Fruit fly (Drosophila melanogaster) whole organism, prepupa: ENCODE measurements around the gene CG2691.

Source experiments
- Blimp-1 ChIP-seq: fragments of 200-800 bp; sonication (Bioruptor generic); optimal IDR thresholded peaks from 3 replicates; lab custom pipeline; 2017; ENCODE audit warnings: missing biosample characterization, missing genetic modification characterization, mild to moderate bottlenecking, moderate library complexity, missing genetic modification reagents
- CG10631 ChIP-seq: fragments of 200-800 bp; sonication (Bioruptor generic); optimal IDR thresholded peaks from 2 replicates; lab custom pipeline; 2016; ENCODE audit warnings: missing biosample characterization, missing genetic modification characterization
- CG10669 ChIP-seq: fragments of 200-800 bp; sonication (Bioruptor generic); optimal IDR thresholded peaks from 3 replicates; lab custom pipeline; 2018; ENCODE audit warnings: missing biosample characterization, mild to moderate bottlenecking, missing genetic modification characterization, moderate library complexity
- CG11294 ChIP-seq: fragments of 200-800 bp; sonication (Bioruptor generic); IDR thresholded peaks from 2 replicates; pipeline ENCODE4 v1.3.6; 2022; ENCODE audit warnings: missing biosample characterization, missing genetic modification characterization
- CG11902 ChIP-seq: fragments of 200-800 bp; sonication (Bioruptor generic); optimal IDR thresholded peaks from 3 replicates; lab custom pipeline; 2016; ENCODE audit warnings: missing biosample characterization, missing genetic modification characterization
- CG15336 ChIP-seq: fragments of 200-800 bp; sonication (Bioruptor generic); IDR thresholded peaks from 2 replicates; pipeline ENCODE4 v1.3.6; 2022; ENCODE audit warnings: missing biosample characterization, missing genetic modification characterization
- CG16779 ChIP-seq: fragments of 200-800 bp; sonication (Bioruptor generic); optimal IDR thresholded peaks from 3 replicates; lab custom pipeline; 2017; ENCODE audit warnings: missing biosample characterization, mild to moderate bottlenecking, missing genetic modification characterization
- CG3032 ChIP-seq: fragments of 200-800 bp; optimal IDR thresholded peaks from 2 replicates; lab custom pipeline; 2019; ENCODE audit warnings: missing biosample characterization, mild to moderate bottlenecking, missing genetic modification characterization, moderate library complexity
- CG32006 ChIP-seq: fragments of 200-800 bp; sonication (Bioruptor generic); optimal IDR thresholded peaks from 3 replicates; lab custom pipeline; 2017; ENCODE audit warnings: missing biosample characterization, mild to moderate bottlenecking, missing genetic modification characterization
- CG34406 ChIP-seq: fragments of 200-800 bp; sonication (Bioruptor generic); optimal IDR thresholded peaks from 3 replicates; lab custom pipeline; 2016; ENCODE audit warnings: missing biosample characterization, missing genetic modification characterization
- CG4318 ChIP-seq: fragments of 200-800 bp; sonication (Bioruptor generic); optimal IDR thresholded peaks from 3 replicates; lab custom pipeline; 2017; ENCODE audit warnings: missing biosample characterization, mild to moderate bottlenecking, missing genetic modification characterization
- CG6163 ChIP-seq: fragments of 200-800 bp; sonication (Bioruptor generic); IDR thresholded peaks from 3 replicates; pipeline ENCODE4 v1.3.6; 2022; ENCODE audit warnings: missing biosample characterization, missing genetic modification characterization
- CG6276 ChIP-seq: fragments of 200-800 bp; sonication (Bioruptor generic); optimal IDR thresholded peaks from 2 replicates; lab custom pipeline; 2017; ENCODE audit warnings: missing biosample characterization, mild to moderate bottlenecking, missing genetic modification characterization
- CG6792 ChIP-seq: fragments of 200-800 bp; sonication (Bioruptor generic); optimal IDR thresholded peaks from 3 replicates; lab custom pipeline; 2016; ENCODE audit warnings: missing biosample characterization, missing genetic modification characterization
- CG6808 ChIP-seq: fragments of 200-800 bp; sonication (Bioruptor generic); optimal IDR thresholded peaks from 3 replicates; lab custom pipeline; 2017; ENCODE audit warnings: missing biosample characterization, missing genetic modification characterization, mild to moderate bottlenecking, moderate library complexity, missing genetic modification reagents
- CG6854 ChIP-seq: fragments of 200-800 bp; sonication (Bioruptor generic); optimal IDR thresholded peaks from 2 replicates; lab custom pipeline; 2017; ENCODE audit warnings: missing biosample characterization, mild to moderate bottlenecking, missing genetic modification characterization
- CG7368 ChIP-seq: fragments of 200-800 bp; sonication (Bioruptor generic); optimal IDR thresholded peaks from 3 replicates; lab custom pipeline; 2016; ENCODE audit warnings: missing biosample characterization, missing genetic modification characterization
- CG8119 ChIP-seq: fragments of 200-800 bp; sonication (Bioruptor generic); IDR thresholded peaks from 3 replicates; pipeline ENCODE4 v1.3.6; 2022; ENCODE audit warnings: missing biosample characterization, missing genetic modification characterization
- CG8632 ChIP-seq: fragments of 200-800 bp; sonication (Bioruptor generic); optimal IDR thresholded peaks from 3 replicates; lab custom pipeline; 2016; ENCODE audit warnings: missing biosample characterization, missing genetic modification characterization
- CG9139 ChIP-seq: fragments of 200-800 bp; sonication (Bioruptor generic); optimal IDR thresholded peaks from 3 replicates; lab custom pipeline; 2017; ENCODE audit warnings: missing biosample characterization, mild to moderate bottlenecking, missing genetic modification characterization
- Eip75B ChIP-seq: fragments of 200-800 bp; sonication (Bioruptor generic); optimal IDR thresholded peaks from 3 replicates; lab custom pipeline; 2016; ENCODE audit warnings: missing biosample characterization, missing genetic modification characterization
- Eip78C ChIP-seq: fragments of 200-800 bp; sonication (Bioruptor generic); peaks from one replicate; lab custom pipeline; 2016; ENCODE audit warnings: missing biosample characterization, missing genetic modification characterization
- Eip93F ChIP-seq: fragments of 200-800 bp; sonication (Bioruptor generic); optimal IDR thresholded peaks from 2 replicates; lab custom pipeline; 2016; ENCODE audit warnings: missing biosample characterization, mild to moderate bottlenecking, missing genetic modification characterization
- Ets21C ChIP-seq: fragments of 200-800 bp; sonication (Bioruptor generic); optimal IDR thresholded peaks from 3 replicates; lab custom pipeline; 2016; ENCODE audit warnings: missing biosample characterization, missing genetic modification characterization
- Ets96B ChIP-seq: fragments of 200-800 bp; optimal IDR thresholded peaks from 2 replicates; lab custom pipeline; 2019; ENCODE audit warnings: missing biosample characterization, mild to moderate bottlenecking, missing genetic modification characterization, moderate library complexity
- Gug ChIP-seq: fragments of 200-800 bp; sonication (Bioruptor generic); IDR thresholded peaks from 2 replicates; pipeline ENCODE4 v1.3.6; 2022; ENCODE audit warnings: missing biosample characterization, missing genetic modification characterization
- Hr38 ChIP-seq: sonication (Bioruptor generic); optimal IDR thresholded peaks from 2 replicates; lab custom pipeline; 2016; ENCODE audit warnings: missing biosample characterization, missing genetic modification characterization
- Hr4 ChIP-seq: fragments of 200-800 bp; sonication (Bioruptor generic); optimal IDR thresholded peaks from 3 replicates; lab custom pipeline; 2016; ENCODE audit warnings: missing biosample characterization, missing genetic modification characterization
- Lpt ChIP-seq: fragments of 200-800 bp; sonication (Bioruptor generic); optimal IDR thresholded peaks from 3 replicates; lab custom pipeline; 2016; ENCODE audit warnings: missing biosample characterization, missing genetic modification characterization
- OdsH ChIP-seq: fragments of 200-800 bp; sonication (Bioruptor generic); optimal IDR thresholded peaks from 3 replicates; lab custom pipeline; 2016; ENCODE audit warnings: missing biosample characterization, missing genetic modification characterization
- Smox ChIP-seq: fragments of 200-800 bp; sonication (Bioruptor generic); optimal IDR thresholded peaks from 3 replicates; lab custom pipeline; 2016; ENCODE audit warnings: missing biosample characterization, missing genetic modification characterization
- Sox102F ChIP-seq: fragments of 200-800 bp; sonication (Bioruptor generic); optimal IDR thresholded peaks from 2 replicates; lab custom pipeline; 2016; ENCODE audit warnings: missing biosample characterization, mild to moderate bottlenecking, missing genetic modification characterization
- Sox14 ChIP-seq: fragments of 200-800 bp; sonication (Bioruptor generic); optimal IDR thresholded peaks from 3 replicates; lab custom pipeline; 2016; ENCODE audit warnings: missing biosample characterization, missing genetic modification characterization
- Sox15 ChIP-seq: fragments of 200-800 bp; sonication (Bioruptor generic); optimal IDR thresholded peaks from 3 replicates; lab custom pipeline; 2016; ENCODE audit warnings: missing biosample characterization, missing genetic modification characterization
- cyc ChIP-seq: fragments of 200-800 bp; sonication (Bioruptor generic); optimal IDR thresholded peaks from 3 replicates; lab custom pipeline; 2016; ENCODE audit warnings: missing biosample characterization, missing genetic modification characterization
- dac ChIP-seq: fragments of 200-800 bp; sonication (Bioruptor generic); optimal IDR thresholded peaks from 2 replicates; lab custom pipeline; 2017; ENCODE audit warnings: missing biosample characterization, mild to moderate bottlenecking, missing genetic modification characterization
- dsx ChIP-seq: fragments of 200-800 bp; optimal IDR thresholded peaks from 3 replicates; lab custom pipeline; 2019; ENCODE audit warnings: missing biosample characterization, mild to moderate bottlenecking, missing genetic modification characterization, moderate library complexity; ENCODE audit not compliant: poor library complexity, severe bottlenecking
- eg ChIP-seq: fragments of 200-800 bp; sonication (Bioruptor generic); IDR thresholded peaks from 3 replicates; pipeline ENCODE4 v1.3.6; 2022; ENCODE audit warnings: missing biosample characterization, missing genetic modification characterization
- esn ChIP-seq: fragments of 200-800 bp; sonication (Bioruptor generic); optimal IDR thresholded peaks from 2 replicates; lab custom pipeline; 2016; ENCODE audit warnings: missing biosample characterization, mild to moderate bottlenecking, missing genetic modification characterization, moderate library complexity
- fd59A ChIP-seq: fragments of 200-800 bp; sonication (Bioruptor generic); optimal IDR thresholded peaks from 2 replicates; lab custom pipeline; 2017; ENCODE audit warnings: missing biosample characterization, mild to moderate bottlenecking, missing genetic modification characterization, missing genetic modification reagents
- fd85E ChIP-seq: fragments of 200-800 bp; sonication (Bioruptor generic); optimal IDR thresholded peaks from 3 replicates; lab custom pipeline; 2016; ENCODE audit warnings: missing biosample characterization, missing genetic modification characterization
- fkh ChIP-seq: fragments of 200-800 bp; sonication (Bioruptor generic); optimal IDR thresholded peaks from 3 replicates; lab custom pipeline; 2017; ENCODE audit warnings: missing biosample characterization, mild to moderate bottlenecking, missing genetic modification characterization, moderate library complexity
- lz ChIP-seq: fragments of 200-800 bp; sonication (Bioruptor generic); optimal IDR thresholded peaks from 3 replicates; lab custom pipeline; 2016; ENCODE audit warnings: missing biosample characterization, missing genetic modification characterization
- net ChIP-seq: fragments of 200-800 bp; sonication (Bioruptor generic); optimal IDR thresholded peaks from 3 replicates; lab custom pipeline; 2016; ENCODE audit warnings: missing biosample characterization, missing genetic modification characterization
- pdm3 ChIP-seq: fragments of 200-800 bp; sonication (Bioruptor generic); optimal IDR thresholded peaks from 3 replicates; lab custom pipeline; 2016; ENCODE audit warnings: missing biosample characterization, missing genetic modification characterization
- salr ChIP-seq, 2 experiments: fragments of 200-800 bp; sonication (Bioruptor generic); optimal IDR thresholded peaks; 3 replicates each; lab custom pipeline; 2016 to 2018; ENCODE audit warnings: missing biosample characterization in 2 of 2, missing genetic modification characterization in 2 of 2, mild to moderate bottlenecking in 1 of 2
- spab ChIP-seq: fragments of 200-800 bp; sonication (Bioruptor generic); optimal IDR thresholded peaks from 2 replicates; lab custom pipeline; 2017; ENCODE audit warnings: missing biosample characterization, mild to moderate bottlenecking, missing genetic modification characterization, missing genetic modification reagents
- ss ChIP-seq, 2 experiments: fragments of 200-800 bp; sonication (Bioruptor generic); optimal IDR thresholded peaks; 2 replicates in 1 of 2; 3 replicates in 1 of 2; lab custom pipeline; 2017 to 2018; ENCODE audit warnings: mild to moderate bottlenecking in 2 of 2, missing biosample characterization in 2 of 2, missing genetic modification characterization in 2 of 2, moderate library complexity in 1 of 2
- svp ChIP-seq: fragments of 200-800 bp; sonication (Bioruptor generic); peaks from one replicate; lab custom pipeline; 2016; ENCODE audit warnings: missing biosample characterization, missing genetic modification characterization
- topi ChIP-seq: fragments of 200-800 bp; sonication (Bioruptor generic); optimal IDR thresholded peaks from 3 replicates; lab custom pipeline; 2016; ENCODE audit warnings: missing biosample characterization, missing genetic modification characterization
- vri ChIP-seq: fragments of 200-800 bp; sonication (Bioruptor generic); optimal IDR thresholded peaks from 3 replicates; lab custom pipeline; 2016; ENCODE audit warnings: missing biosample characterization, mild to moderate bottlenecking, missing genetic modification characterization

CG2691 gene

dm6 chrX:13624334-13625079 lies at the start of gene CG2691, which contains the start of gene NFAT:
Gene CG2691, minus strand, starts transcription at chrX:13624408.
Gene NFAT, plus strand, starts transcription at chrX:13624745.
- TF ChIP-seq lz: no peak
- peak; percentile 44 for TF ChIP-seq vri (GFP tag; lab: Kevin White, UChicago)
- no peak for TF ChIP-seq CG34406 (GFP tag; lab: Kevin White, UChicago)
- TF ChIP-seq CG7368 (GFP tag; lab: Kevin White, UChicago): no peak
- no peak for TF ChIP-seq CG32006 (GFP tag; lab: Kevin White, UChicago)
- no peak for TF ChIP-seq Blimp-1 (GFP tag; lab: Kevin White, UChicago)
- TF ChIP-seq ss (GFP tag; optimal IDR thresholded peaks at IDR 0.05; lab: Kevin White, UChicago): peak; percentile 49 to 59
- TF ChIP-seq CG10669: no peak
- no peak for TF ChIP-seq dac (GFP tag; lab: Kevin White, UChicago)
- TF ChIP-seq CG6792 (GFP tag; lab: Kevin White, UChicago): no peak
- no peak for TF ChIP-seq net (GFP tag; lab: Kevin White, UChicago)
- TF ChIP-seq fd59A (GFP tag; lab: Kevin White, UChicago): no peak
- no peak for TF ChIP-seq Smox (GFP tag; lab: Kevin White, UChicago)
- TF ChIP-seq svp (GFP tag; lab: Kevin White, UChicago): no peak
- no peak for TF ChIP-seq Gug (GFP tag; lab: Robert Waterston, UW)
- TF ChIP-seq esn (GFP tag; lab: Kevin White, UChicago): peak; percentile 39
- no peak for TF ChIP-seq CG3032
- no peak for TF ChIP-seq CG8632
- peak; percentile 43 for TF ChIP-seq Lpt (GFP tag; lab: Kevin White, UChicago)
- TF ChIP-seq Eip78C (GFP tag; lab: Kevin White, UChicago): peak; percentile 73
- no peak for TF ChIP-seq spab (GFP tag; lab: Kevin White, UChicago)
- TF ChIP-seq CG9139 (GFP tag; lab: Kevin White, UChicago): peak; percentile 50
- no peak for TF ChIP-seq fd85E
- TF ChIP-seq Ets21C (GFP tag; lab: Kevin White, UChicago): no peak
- TF ChIP-seq OdsH (GFP tag; lab: Kevin White, UChicago): no peak
- TF ChIP-seq Sox15 (GFP tag; lab: Kevin White, UChicago): no peak
- TF ChIP-seq salr (GFP tag; optimal IDR thresholded peaks at IDR 0.05; lab: Kevin White, UChicago): no peak
- peak; percentile 59 for TF ChIP-seq Sox14 (GFP tag; lab: Kevin White, UChicago)
- TF ChIP-seq fkh (GFP tag; lab: Kevin White, UChicago): peak; percentile 50
- TF ChIP-seq CG6808 (GFP tag; lab: Kevin White, UChicago): peak; percentile 23
- TF ChIP-seq CG15336 (GFP tag; lab: Robert Waterston, UW): no peak
- TF ChIP-seq Sox102F (GFP tag; lab: Kevin White, UChicago): no peak
- no peak; the same call in 2 of the 3 replicates for TF ChIP-seq CG8119 (GFP tag; lab: Robert Waterston, UW)
- TF ChIP-seq CG11294 (GFP tag; lab: Robert Waterston, UW): no peak
- no peak for TF ChIP-seq CG11902
- no peak for TF ChIP-seq CG16779 (tag; lab: Kevin White, UChicago)
- peak; percentile 22 for TF ChIP-seq Ets96B (tag; lab: Kevin White, UChicago)
- 0 out of 3 replicates have a peak, but pooled peaks have one; percentile 21 for TF ChIP-seq CG6163 (GFP tag; lab: Robert Waterston, UW)
- no peak for TF ChIP-seq dsx
- TF ChIP-seq topi: peak; percentile 1
- peak; percentile 20 for TF ChIP-seq Eip75B
- TF ChIP-seq CG6854 (GFP tag; lab: Kevin White, UChicago): no peak
- TF ChIP-seq Hr4 (GFP tag; lab: Kevin White, UChicago): no peak
- TF ChIP-seq CG6276 (GFP tag; lab: Kevin White, UChicago): peak; percentile 29
- TF ChIP-seq CG10631 (GFP tag; lab: Kevin White, UChicago): no peak
- TF ChIP-seq CG4318: no peak
- TF ChIP-seq Hr38 (GFP tag; lab: Kevin White, UChicago): no peak
- peak; percentile 30 for TF ChIP-seq Eip93F
- TF ChIP-seq cyc (GFP tag; lab: Kevin White, UChicago): no peak
- TF ChIP-seq eg (GFP tag; lab: Robert Waterston, UW): no peak
- no peak for TF ChIP-seq pdm3
